Fruit fly (Drosophila melanogaster) whole organism, adult: ENCODE results near the gene Prosbeta5R2.

Source experiments
- CG11617 ChIP-seq: fragments of 200-800 bp; sonication (Bioruptor generic); optimal IDR thresholded peaks from 2 replicates; lab custom pipeline; 2017; ENCODE audit warnings: mild to moderate bottlenecking, missing biosample characterization, missing genetic modification reagents, missing genetic modification characterization
- CG12768 ChIP-seq: fragments of 200-800 bp; sonication (Bioruptor generic); optimal IDR thresholded peaks from 2 replicates; lab custom pipeline; 2017; ENCODE audit warnings: missing biosample characterization, missing genetic modification characterization, mild to moderate bottlenecking, moderate library complexity, missing genetic modification reagents
- CG14711 ChIP-seq: fragments of 200-800 bp; sonication (Bioruptor generic); optimal IDR thresholded peaks from 2 replicates; lab custom pipeline; 2018; ENCODE audit warnings: missing biosample characterization, mild to moderate bottlenecking, missing genetic modification characterization, moderate library complexity
- CG1620 ChIP-seq: fragments of 200-800 bp; sonication (Bioruptor generic); optimal IDR thresholded peaks from 2 replicates; lab custom pipeline; 2016; ENCODE audit warnings: missing biosample characterization, missing genetic modification characterization
- CG33017 ChIP-seq: fragments of 200-800 bp; sonication (Bioruptor generic); optimal IDR thresholded peaks from 2 replicates; lab custom pipeline; 2018; ENCODE audit warnings: missing biosample characterization, mild to moderate bottlenecking, missing genetic modification characterization, moderate library complexity
- CG5204 ChIP-seq: fragments of 200-800 bp; sonication (Bioruptor generic); optimal IDR thresholded peaks from 2 replicates; lab custom pipeline; 2016; ENCODE audit warnings: missing biosample characterization, missing genetic modification characterization
- CG7045 ChIP-seq: fragments of 200-800 bp; sonication (Bioruptor generic); optimal IDR thresholded peaks from 2 replicates; lab custom pipeline; 2017; ENCODE audit warnings: missing biosample characterization, mild to moderate bottlenecking, missing genetic modification characterization
- CG7101 ChIP-seq: fragments of 200-800 bp; sonication (Bioruptor generic); optimal IDR thresholded peaks from 2 replicates; lab custom pipeline; 2018; ENCODE audit warnings: missing biosample characterization, mild to moderate bottlenecking, missing genetic modification characterization, moderate library complexity
- Clk ChIP-seq: fragments of 200-800 bp; sonication (Bioruptor generic); optimal IDR thresholded peaks from 2 replicates; lab custom pipeline; 2017; ENCODE audit warnings: missing biosample characterization, missing genetic modification characterization
- Crg-1 ChIP-seq: fragments of 200-800 bp; sonication (Bioruptor generic); optimal IDR thresholded peaks from 2 replicates; lab custom pipeline; 2016; ENCODE audit warnings: missing biosample characterization, missing genetic modification characterization
- Hr96 ChIP-seq: fragments of 200-800 bp; sonication (Bioruptor generic); optimal IDR thresholded peaks from 2 replicates; lab custom pipeline; 2016; ENCODE audit warnings: missing biosample characterization, missing genetic modification characterization
- Mnt ChIP-seq: fragments of 200-800 bp; sonication (Bioruptor generic); optimal IDR thresholded peaks from 2 replicates; lab custom pipeline; 2016; ENCODE audit warnings: missing biosample characterization, mild to moderate bottlenecking, missing genetic modification characterization
- bab1 ChIP-seq: fragments of 200-800 bp; sonication (Bioruptor generic); optimal IDR thresholded peaks from 3 replicates; lab custom pipeline; 2019; ENCODE audit warnings: missing biosample characterization, mild to moderate bottlenecking, missing genetic modification characterization, moderate library complexity
- cic ChIP-seq: fragments of 200-800 bp; sonication (Bioruptor generic); optimal IDR thresholded peaks from 2 replicates; lab custom pipeline; 2017; ENCODE audit warnings: missing biosample characterization, mild to moderate bottlenecking, missing genetic modification characterization, moderate library complexity
- cnc ChIP-seq, 2 experiments: fragments of >200 bp; optimal IDR thresholded peaks; 2 replicates each; lab custom pipeline; 2017
- kay ChIP-seq: fragments of 200-800 bp; sonication (Bioruptor generic); peaks from one replicate; lab custom pipeline; 2016; ENCODE audit warnings: missing biosample characterization, missing genetic modification characterization, borderline replicate concordance
- ovo ChIP-seq: fragments of 200-800 bp; sonication (Bioruptor generic); optimal IDR thresholded peaks from 2 replicates; lab custom pipeline; 2016; ENCODE audit warnings: missing biosample characterization, missing genetic modification characterization
- pad ChIP-seq: fragments of 200-800 bp; sonication (Bioruptor generic); optimal IDR thresholded peaks from 3 replicates; lab custom pipeline; 2017; ENCODE audit warnings: missing biosample characterization, missing genetic modification characterization, mild to moderate bottlenecking, moderate library complexity, missing genetic modification reagents
- tj ChIP-seq: fragments of 200-800 bp; sonication (Bioruptor generic); optimal IDR thresholded peaks from 3 replicates; lab custom pipeline; 2017; ENCODE audit warnings: missing biosample characterization, mild to moderate bottlenecking, missing genetic modification characterization, moderate library complexity
- toe ChIP-seq: fragments of 200-800 bp; sonication (Bioruptor generic); optimal IDR thresholded peaks from 2 replicates; lab custom pipeline; 2016; ENCODE audit warnings: missing biosample characterization, missing genetic modification characterization

Prosbeta5R2 gene

dm6 chr2L:17986099-17986498, 4.1 kb upstream of the Prosbeta5R2 start, which contains the start of gene CG5681:
Gene CG5681 (plus strand): TSS chr2L:17986399.
- TF ChIP-seq CG5204, result no peak
- TF ChIP-seq CG11617 (GFP tag; lab: Kevin White, UChicago), result no peak
- TF ChIP-seq tj (GFP tag; lab: Kevin White, UChicago), result no peak
- TF ChIP-seq CG14711, result no peak
- no peak for TF ChIP-seq kay (GFP tag; lab: Kevin White, UChicago)
- no peak for TF ChIP-seq ovo (GFP tag; lab: Kevin White, UChicago)
- TF ChIP-seq Mnt (GFP tag; lab: Kevin White, UChicago), result no peak
- TF ChIP-seq CG7101 (tag; lab: Kevin White, UChicago), result no peak
- TF ChIP-seq pad (GFP tag; lab: Kevin White, UChicago), result no peak

- TF ChIP-seq toe (GFP tag; lab: Kevin White, UChicago) (no peak), Clk (GFP tag; lab: Kevin White, UChicago) (no peak)
Observed at dm6 chr2L:17988955-17989354, 1.3 kb upstream of the Prosbeta5R2 start.

- no peak for TF ChIP-seq CG1620
- no peak for TF ChIP-seq cnc (optimal IDR thresholded peaks at IDR 0.05; lab: Kevin White, UChicago)
- no peak for TF ChIP-seq CG33017
- no peak for TF ChIP-seq kay (GFP tag; lab: Kevin White, UChicago)
- no peak for TF ChIP-seq CG7045 (GFP tag; lab: Kevin White, UChicago)
- no peak for TF ChIP-seq CG14711
- TF ChIP-seq CG5204, result no peak
Observed at dm6 chr2L:17990771-17991170, 553 bp downstream of the Prosbeta5R2 start.

- no peak for TF ChIP-seq CG1620
- no peak for TF ChIP-seq CG33017
- no peak for TF ChIP-seq Hr96 (GFP tag; lab: Kevin White, UChicago)
- no peak for TF ChIP-seq CG12768
- TF ChIP-seq tj (GFP tag; lab: Kevin White, UChicago), result no peak
- TF ChIP-seq toe (GFP tag; lab: Kevin White, UChicago), result no peak
- no peak for TF ChIP-seq cnc (optimal IDR thresholded peaks at IDR 0.05; lab: Kevin White, UChicago)
- no peak for TF ChIP-seq CG5204
- TF ChIP-seq bab1, result no peak
- TF ChIP-seq Crg-1 (GFP tag; lab: Kevin White, UChicago), result no peak
- TF ChIP-seq Mnt (GFP tag; lab: Kevin White, UChicago), result no peak
- no peak for TF ChIP-seq CG14711
- no peak for TF ChIP-seq ovo (GFP tag; lab: Kevin White, UChicago)
- TF ChIP-seq pad (GFP tag; lab: Kevin White, UChicago), result no peak
Observed at dm6 chr2L:18002149-18002548, 11.9 kb downstream of the Prosbeta5R2 start.

- TF ChIP-seq Crg-1 (GFP tag; lab: Kevin White, UChicago) (no peak), ovo (GFP tag; lab: Kevin White, UChicago) (no peak), pad (GFP tag; lab: Kevin White, UChicago) (no peak), CG7101 (tag; lab: Kevin White, UChicago) (no peak), CG14711 (no peak)
Observed at dm6 chr2L:18003028-18003836, 13.0 kb downstream of the Prosbeta5R2 start.

dm6 chr2L:18005481-18005880, 15.3 kb downstream of the Prosbeta5R2 start:
- no peak for TF ChIP-seq CG14711
- no peak for TF ChIP-seq Mnt (GFP tag; lab: Kevin White, UChicago)
- no peak for TF ChIP-seq bab1
- TF ChIP-seq CG5204, result no peak
- TF ChIP-seq Clk (GFP tag; lab: Kevin White, UChicago), result no peak
- TF ChIP-seq toe (GFP tag; lab: Kevin White, UChicago), result no peak
- TF ChIP-seq CG1620, result no peak
- TF ChIP-seq kay (GFP tag; lab: Kevin White, UChicago), result no peak
- TF ChIP-seq Crg-1 (GFP tag; lab: Kevin White, UChicago), result no peak
- no peak for TF ChIP-seq ovo (GFP tag; lab: Kevin White, UChicago)
- no peak for TF ChIP-seq Hr96 (GFP tag; lab: Kevin White, UChicago)
- TF ChIP-seq CG12768, result no peak

dm6 chr2L:18006327-18006726, 16.1 kb downstream of the Prosbeta5R2 start, which contains the start of gene CG5693:
Gene CG5693 (plus strand): TSS chr2L:18006627.
- TF ChIP-seq bab1 (no peak), CG11617 (GFP tag; lab: Kevin White, UChicago) (no peak), CG7045 (GFP tag; lab: Kevin White, UChicago) (no peak), CG33017 (no peak), cnc (optimal IDR thresholded peaks at IDR 0.05; lab: Kevin White, UChicago) (no peak), ovo (GFP tag; lab: Kevin White, UChicago) (no peak), Hr96 (GFP tag; lab: Kevin White, UChicago) (no peak), Clk (GFP tag; lab: Kevin White, UChicago) (no peak), CG14711 (no peak), CG7101 (tag; lab: Kevin White, UChicago) (no peak), pad (GFP tag; lab: Kevin White, UChicago) (no peak), Mnt (GFP tag; lab: Kevin White, UChicago) (no peak), CG1620 (no peak), tj (GFP tag; lab: Kevin White, UChicago) (no peak), Crg-1 (GFP tag; lab: Kevin White, UChicago) (no peak), toe (GFP tag; lab: Kevin White, UChicago) (no peak), kay (GFP tag; lab: Kevin White, UChicago) (no peak), CG5204 (no peak), CG12768 (no peak), cic (no peak)
